Worm (Caenorhabditis elegans): Measurements from ENCODE around the gene nac-2.

nac-2 gene

ce11 chrIII:9053740-9054252 is 10.7 kb upstream of the nac-2 start, which contains the start of gene R107.5:
R107.5 (minus strand) TSS chrIII:9053790.
- TF ChIP-seq nhr-237 (tag; optimal IDR thresholded peaks at IDR 0.05) (no peak), ceh-82 (tag; optimal IDR thresholded peaks at IDR 0.05) (no peak), lin-1 (GFP tag; IDR thresholded peaks at IDR 0.05) (peak; percentile 92), daf-12 (tag; optimal IDR thresholded peaks at IDR 0.05) (no peak), nhr-42 (GFP tag; IDR thresholded peaks at IDR 0.05) (peak; percentile 89; the same call in 1 of the 2 replicates), T26A8.4 (GFP tag; IDR thresholded peaks at IDR 0.05) (peak; percentile 94), ztf-11 (tag; optimal IDR thresholded peaks at IDR 0.05) (no peak), duxl-1 (tag; optimal IDR thresholded peaks at IDR 0.05; ENCODE audit: poor library complexity) (peak; percentile 57), mdt-29 (GFP tag; IDR thresholded peaks at IDR 0.05) (peak; percentile 100), snpc-1.2 (GFP tag; IDR thresholded peaks at IDR 0.05) (peak; percentile 83), ceh-44 (GFP tag; IDR thresholded peaks at IDR 0.05) (no peak), nhr-48 (tag; optimal IDR thresholded peaks at IDR 0.05) (peak; percentile 94), unc-130 (GFP tag; optimal IDR thresholded peaks at IDR 0.05) (no peak), spr-3 (GFP tag; optimal IDR thresholded peaks at IDR 0.05) (peak; percentile 89), nhr-25 (tag; optimal IDR thresholded peaks at IDR 0.05; ENCODE audit: borderline replicate concordance, insufficient read depth) (peak; percentile 88), lin-39 (tag; optimal IDR thresholded peaks at IDR 0.05) (no peak), F26F4.8 (GFP tag; conservative IDR thresholded peaks at IDR 0.05) (no peak), spr-1 (tag; optimal IDR thresholded peaks at IDR 0.05) (peak; percentile 93), dmd-6 (GFP tag; IDR thresholded peaks at IDR 0.05) (peak; percentile 96), sdz-12 (GFP tag; optimal IDR thresholded peaks at IDR 0.05) (peak; percentile 97), tra-1 (GFP tag; IDR thresholded peaks at IDR 0.05) (peak; percentile 97), hmg-1.1 (GFP tag; IDR thresholded peaks at IDR 0.05) (peak; percentile 93), mep-1 (tag; optimal IDR thresholded peaks at IDR 0.05) (peak; percentile 90), pha-4 (GFP tag; IDR thresholded peaks at IDR 0.05) (peak; percentile 97), pha-4 (tag; optimal IDR thresholded peaks at IDR 0.05) (peak; percentile 26), rbr-2 (tag; optimal IDR thresholded peaks at IDR 0.05) (peak; percentile 95), F49E8.2 (tag; optimal IDR thresholded peaks at IDR 0.05; ENCODE audit: borderline replicate concordance) (no peak), mdl-1 (tag; optimal IDR thresholded peaks at IDR 0.05) (peak; percentile 86 to 98), nhr-77 (tag; optimal IDR thresholded peaks at IDR 0.05) (peak; percentile 74), madf-9 (GFP tag; conservative IDR thresholded peaks at IDR 0.05) (peak; percentile 93), cey-2 (tag; optimal IDR thresholded peaks at IDR 0.05; ENCODE audit: borderline replicate concordance, insufficient read depth) (peak; percentile 66), ztf-7 (tag; optimal IDR thresholded peaks at IDR 0.05) (peak; percentile 21), ZK546.5 (tag; optimal IDR thresholded peaks at IDR 0.05) (no peak), F10B5.3 (tag; optimal IDR thresholded peaks at IDR 0.05) (peak; percentile 48), lin-29 (GFP tag; IDR thresholded peaks at IDR 0.05) (peak; percentile 93), hlh-30 (tag; optimal IDR thresholded peaks at IDR 0.05; ENCODE audit: insufficient read depth) (peak; percentile 97), ces-1 (GFP tag; optimal IDR thresholded peaks at IDR 0.05) (no peak), ceh-28 (tag; optimal IDR thresholded peaks at IDR 0.05) (no peak), zip-11 (GFP tag; IDR thresholded peaks at IDR 0.05) (0 out of 2 replicates have a peak, but pooled peaks have one; percentile 13), arid-1 (GFP tag; conservative IDR thresholded peaks at IDR 0.05) (peak; percentile 91), daf-8 (GFP tag; IDR thresholded peaks at IDR 0.05) (no peak), snpc-4 (tag; optimal IDR thresholded peaks at IDR 0.05) (no peak), R02D3.7 (tag; optimal IDR thresholded peaks at IDR 0.05) (no peak), nhr-10 (tag; optimal IDR thresholded peaks at IDR 0.05) (peak; percentile 88), daf-16 (GFP tag; optimal IDR thresholded peaks at IDR 0.05) (peak; percentile 54 to 93), daf-16 (tag; optimal IDR thresholded peaks at IDR 0.05) (peak; percentile 41), Y48G9A.11 (GFP tag; IDR thresholded peaks at IDR 0.05) (peak; percentile 82), lim-7 (GFP tag; IDR thresholded peaks at IDR 0.05) (peak; percentile 67; the same call in 1 of the 2 replicates), fkh-10 (GFP tag; optimal IDR thresholded peaks at IDR 0.05) (no peak), ama-1 (optimal IDR thresholded peaks at IDR 0.05) (peak; percentile 48), unc-39 (tag; optimal IDR thresholded peaks at IDR 0.05) (peak; percentile 96)
